Worm (Caenorhabditis elegans) whole organism, L3 larva: ENCODE results near the gene sdz-31.
A peak's percentile ranks its signal among the peaks of the same experiment; 100 is the strongest.

Source experiments
- R02D3.7 ChIP-seq: fragments of 150-350 bp; optimal IDR thresholded peaks from 2 replicates; lab custom pipeline; 2014; ENCODE audit warnings: missing biosample characterization, missing genetic modification characterization
- ZK546.5 ChIP-seq: sonication (generic microtip); optimal IDR thresholded peaks from 2 replicates; lab custom pipeline; 2017; ENCODE audit warnings: missing biosample characterization, missing genetic modification characterization
- aly-2 ChIP-seq: fragments of 150-350 bp; optimal IDR thresholded peaks from 2 replicates; lab custom pipeline; 2014; ENCODE audit warnings: missing biosample characterization, missing genetic modification characterization
- ama-1 ChIP-seq: fragments of 150-350 bp; optimal IDR thresholded peaks from 2 replicates; lab custom pipeline; 2018
- ceh-16 ChIP-seq: sonication (generic microtip); optimal IDR thresholded peaks from 2 replicates; lab custom pipeline; 2017; ENCODE audit warnings: missing biosample characterization, missing genetic modification characterization
- ceh-28 ChIP-seq: fragments of 150-350 bp; optimal IDR thresholded peaks from 2 replicates; lab custom pipeline; 2014; ENCODE audit warnings: missing biosample characterization, missing genetic modification reagents, missing genetic modification characterization
- ceh-82 ChIP-seq: fragments of 150-350 bp; optimal IDR thresholded peaks from 2 replicates; lab custom pipeline; 2014; ENCODE audit warnings: missing biosample characterization, missing genetic modification characterization
- egl-27 ChIP-seq: sonication (generic microtip); optimal IDR thresholded peaks from 4 replicates; lab custom pipeline; 2017; ENCODE audit warnings: missing biosample characterization, missing genetic modification reagents, missing genetic modification characterization
- egl-5 ChIP-seq: fragments of 150-350 bp; optimal IDR thresholded peaks from 2 replicates; lab custom pipeline; 2017; ENCODE audit warnings: missing biosample characterization, missing genetic modification reagents, missing genetic modification characterization, inconsistent platforms
- elt-1 ChIP-seq: fragments of 150-350 bp; optimal IDR thresholded peaks from 2 replicates; lab custom pipeline; 2014; ENCODE audit warnings: missing biosample characterization, missing genetic modification characterization
- elt-2 ChIP-seq: sonication (generic microtip); optimal IDR thresholded peaks from 2 replicates; lab custom pipeline; 2016; ENCODE audit warnings: missing genetic modification reagents, mild to moderate bottlenecking, missing genetic modification characterization, missing compliant biosample characterization
- elt-3 ChIP-seq, 3 experiments: fragments of 150-350 bp in 1 of 3; sonication (generic microtip) in 2 of 3; optimal IDR thresholded peaks; 2 replicates in 2 of 3; 4 replicates in 1 of 3; lab custom pipeline; 2014 to 2017; ENCODE audit warnings: missing biosample characterization in 3 of 3, missing genetic modification characterization in 3 of 3
- eor-1 ChIP-seq, 2 experiments: fragments of 150-350 bp; optimal IDR thresholded peaks; 2 replicates each; lab custom pipeline; 2014 to 2018; ENCODE audit warnings: missing biosample characterization in 2 of 2, missing genetic modification characterization in 2 of 2
- fkh-2 ChIP-seq: fragments of 150-350 bp; optimal IDR thresholded peaks from 2 replicates; lab custom pipeline; 2014; ENCODE audit warnings: missing biosample characterization, missing genetic modification reagents, missing genetic modification characterization
- fos-1 ChIP-seq: fragments of 150-350 bp; optimal IDR thresholded peaks from 2 replicates; lab custom pipeline; 2014; ENCODE audit warnings: missing biosample characterization, missing genetic modification characterization
- hmg-11 ChIP-seq: sonication (generic microtip); optimal IDR thresholded peaks from 2 replicates; lab custom pipeline; 2016; ENCODE audit warnings: missing genetic modification characterization, missing compliant biosample characterization
- jun-1 ChIP-seq: fragments of 150-350 bp; optimal IDR thresholded peaks from 2 replicates; lab custom pipeline; 2014; ENCODE audit warnings: missing biosample characterization, missing genetic modification reagents, missing genetic modification characterization
- lin-39 ChIP-seq: fragments of 150-350 bp; optimal IDR thresholded peaks from 2 replicates; lab custom pipeline; 2018; ENCODE audit warnings: missing biosample characterization, missing genetic modification reagents, missing genetic modification characterization
- lsy-12 ChIP-seq: sonication (generic microtip); optimal IDR thresholded peaks from 2 replicates; lab custom pipeline; 2016; ENCODE audit warnings: mild to moderate bottlenecking, missing genetic modification characterization, missing compliant biosample characterization
- mdl-1 ChIP-seq: fragments of 150-350 bp; optimal IDR thresholded peaks from 2 replicates; lab custom pipeline; 2014; ENCODE audit warnings: missing biosample characterization, missing genetic modification characterization
- mml-1 ChIP-seq: fragments of 150-350 bp; sonication (generic microtip); optimal IDR thresholded peaks from 3 replicates; lab custom pipeline; 2014; ENCODE audit warnings: missing biosample characterization, missing genetic modification characterization
- nhr-11 ChIP-seq: fragments of 150-350 bp; optimal IDR thresholded peaks from 2 replicates; lab custom pipeline; 2014; ENCODE audit warnings: missing biosample characterization, missing genetic modification characterization
- nhr-12 ChIP-seq: fragments of 150-350 bp; optimal IDR thresholded peaks from 2 replicates; lab custom pipeline; 2014; ENCODE audit warnings: missing biosample characterization, missing genetic modification characterization
- nhr-23 ChIP-seq: fragments of 150-350 bp; optimal IDR thresholded peaks from 2 replicates; lab custom pipeline; 2014; ENCODE audit warnings: missing biosample characterization, missing genetic modification reagents, missing genetic modification characterization
- nhr-237 ChIP-seq: fragments of 150-350 bp; optimal IDR thresholded peaks from 2 replicates; lab custom pipeline; 2014; ENCODE audit warnings: missing biosample characterization, missing genetic modification characterization
- nhr-43 ChIP-seq: sonication (generic microtip); optimal IDR thresholded peaks from 2 replicates; lab custom pipeline; 2016; ENCODE audit warnings: mild to moderate bottlenecking, missing genetic modification characterization, missing compliant biosample characterization; ENCODE audit not compliant: poor library complexity, severe bottlenecking
- nhr-67 ChIP-seq: fragments of 150-350 bp; optimal IDR thresholded peaks from 2 replicates; lab custom pipeline; 2014; ENCODE audit warnings: missing biosample characterization, missing genetic modification characterization
- nhr-76 ChIP-seq: fragments of 150-350 bp; sonication (generic microtip); optimal IDR thresholded peaks from 5 replicates; lab custom pipeline; 2014; ENCODE audit warnings: missing biosample characterization, missing genetic modification characterization
- nhr-77 ChIP-seq: fragments of 150-350 bp; optimal IDR thresholded peaks from 2 replicates; lab custom pipeline; 2014; ENCODE audit warnings: missing biosample characterization, missing genetic modification characterization
- pha-4 ChIP-seq: fragments of 150-350 bp; optimal IDR thresholded peaks from 2 replicates; lab custom pipeline; 2014; ENCODE audit warnings: missing biosample characterization, missing genetic modification reagents, missing genetic modification characterization
- pqm-1 ChIP-seq: fragments of 150-350 bp; optimal IDR thresholded peaks from 2 replicates; lab custom pipeline; 2017; ENCODE audit warnings: missing biosample characterization, missing genetic modification characterization, inconsistent platforms
- skn-1 ChIP-seq: fragments of 150-350 bp; optimal IDR thresholded peaks from 2 replicates; lab custom pipeline; 2014; ENCODE audit warnings: missing biosample characterization, missing genetic modification characterization
- unc-39 ChIP-seq: sonication (generic microtip); optimal IDR thresholded peaks from 4 replicates; lab custom pipeline; 2017; ENCODE audit warnings: missing biosample characterization, missing genetic modification characterization
- zag-1 ChIP-seq: fragments of 150-350 bp; optimal IDR thresholded peaks from 2 replicates; lab custom pipeline; 2014; ENCODE audit warnings: missing biosample characterization, missing genetic modification characterization
- ztf-11 ChIP-seq: fragments of 150-350 bp; optimal IDR thresholded peaks from 2 replicates; lab custom pipeline; 2014; ENCODE audit warnings: missing biosample characterization, missing genetic modification characterization
- ztf-4 ChIP-seq: fragments of 150-350 bp; optimal IDR thresholded peaks from 2 replicates; lab custom pipeline; 2014; ENCODE audit warnings: missing biosample characterization, missing genetic modification characterization

sdz-31 gene

ce11 chrV:9918410-9918809 is 38.4 kb downstream of the sdz-31 start, which contains the start of gene C50H2.5:
Gene C50H2.5 (plus strand): TSS chrV:9918710.
- TF ChIP-seq skn-1 (tag; lab: Kevin White, UChicago) (no peak), ztf-11 (no peak), elt-1 (tag; lab: Kevin White, UChicago) (no peak), fos-1 (tag; lab: Kevin White, UChicago) (no peak), ceh-16 (no peak), pqm-1 (tag; lab: Kevin White, UChicago) (no peak), nhr-77 (no peak), zag-1 (tag; lab: Kevin White, UChicago) (no peak), ZK546.5 (tag; lab: Kevin White, UChicago) (no peak), nhr-237 (tag; lab: Kevin White, UChicago) (no peak), lsy-12 (tag; lab: Kevin White, UChicago) (no peak), nhr-76 (no peak), fkh-2 (tag; lab: Kevin White, UChicago) (no peak), egl-27 (tag; lab: Kevin White, UChicago) (no peak), egl-5 (tag; lab: Kevin White, UChicago) (no peak), eor-1 (tag; optimal IDR thresholded peaks at IDR 0.05; lab: Kevin White, UChicago) (no peak)

- TF ChIP-seq ama-1 (lab: Kevin White, UChicago) (no peak), ceh-82 (tag; lab: Kevin White, UChicago) (no peak), unc-39 (no peak), elt-2 (no peak), jun-1 (no peak), egl-5 (tag; lab: Kevin White, UChicago) (no peak), mdl-1 (tag; lab: Kevin White, UChicago) (no peak)
These were observed 41.3 kb downstream of the sdz-31 start, which contains the start of gene ceh-75 for ce11 chrV:9921288-9921687. Gene ceh-75 (plus strand): TSS chrV:9921337.

ce11 chrV:9922481-9922880 is 42.5 kb downstream of the sdz-31 start, which contains the start of gene C50H2.7:
Gene C50H2.7 (plus strand): TSS chrV:9922781.
- TF ChIP-seq hmg-11 (tag; lab: Kevin White, UChicago) (no peak), nhr-77 (no peak), mml-1 (tag; lab: Kevin White, UChicago) (no peak), ztf-4 (no peak), fkh-2 (tag; lab: Kevin White, UChicago) (no peak), ceh-28 (tag; lab: Kevin White, UChicago) (no peak), nhr-67 (tag; lab: Kevin White, UChicago) (no peak), elt-1 (tag; lab: Kevin White, UChicago) (no peak)

- TF ChIP-seq aly-2 (no peak), mdl-1 (tag; lab: Kevin White, UChicago) (no peak), lin-39 (tag; lab: Kevin White, UChicago) (no peak), elt-2 (peak; percentile 41), nhr-11 (tag; lab: Kevin White, UChicago) (no peak), nhr-43 (no peak), nhr-77 (no peak), fkh-2 (tag; lab: Kevin White, UChicago) (no peak), nhr-23 (tag; lab: Kevin White, UChicago) (no peak), pqm-1 (tag; lab: Kevin White, UChicago) (peak; percentile 25)
These were observed 44.4 kb downstream of the sdz-31 start for ce11 chrV:9924389-9924788.

ce11 chrV:9925647-9926046 is 45.7 kb downstream of the sdz-31 start:
- no peak for TF ChIP-seq nhr-12 (tag; lab: Kevin White, UChicago)
- no peak for TF ChIP-seq ceh-28 (tag; lab: Kevin White, UChicago)
- TF ChIP-seq jun-1 = peak; percentile 64
- peak; percentile 4 for TF ChIP-seq pha-4 (tag; lab: Kevin White, UChicago)
- TF ChIP-seq pqm-1 (tag; lab: Kevin White, UChicago) = peak; percentile 76
- peak; percentile 97 for TF ChIP-seq elt-2

- TF ChIP-seq elt-3 (tag; optimal IDR thresholded peaks at IDR 0.05; lab: Kevin White, UChicago) = no peak
- TF ChIP-seq R02D3.7 = no peak
- no peak for TF ChIP-seq aly-2
- TF ChIP-seq nhr-76 = no peak
- TF ChIP-seq, all 47 proteins: peak for 0
These were observed 46.3 kb downstream of the sdz-31 start, which contains the start of gene C50H2.13 for ce11 chrV:9926240-9926639. Gene C50H2.13 (plus strand): TSS chrV:9926540.
